Fruit fly (Drosophila melanogaster) whole organism, embryonic: ENCODE data around the gene CG7377.
A peak's percentile ranks its signal among the peaks of the same experiment; 100 is the strongest.

Experiments used
- Abd-B ChIP-seq: fragments of 200-800 bp; sonication (Bioruptor generic); optimal IDR thresholded peaks from 2 replicates; lab custom pipeline; 2018; ENCODE audit warnings: missing biosample characterization, mild to moderate bottlenecking, missing genetic modification characterization, moderate library complexity
- CG10959 ChIP-seq: fragments of 200-800 bp; sonication (Bioruptor generic); IDR thresholded peaks from 2 replicates; pipeline ENCODE4 v1.3.6; 2022; ENCODE audit warnings: missing biosample characterization, missing genetic modification characterization
- CG10979 ChIP-seq: fragments of 200-800 bp; sonication (Bioruptor generic); optimal IDR thresholded peaks from 2 replicates; lab custom pipeline; 2018; ENCODE audit warnings: missing biosample characterization, mild to moderate bottlenecking, missing genetic modification characterization, moderate library complexity
- CG12155 ChIP-seq: fragments of 200-800 bp; sonication (Bioruptor generic); optimal IDR thresholded peaks from 3 replicates; lab custom pipeline; 2016; ENCODE audit warnings: missing biosample characterization, missing genetic modification characterization
- CG13123 ChIP-seq: fragments of 200-800 bp; sonication (Bioruptor generic); optimal IDR thresholded peaks from 2 replicates; lab custom pipeline; 2016; ENCODE audit warnings: missing biosample characterization, missing genetic modification characterization
- CG13894 ChIP-seq: fragments of 200-800 bp; sonication (Bioruptor generic); optimal IDR thresholded peaks from 3 replicates; lab custom pipeline; 2018; ENCODE audit warnings: missing biosample characterization, mild to moderate bottlenecking, missing genetic modification characterization, moderate library complexity
- CG14014 ChIP-seq: fragments of 200-800 bp; sonication (Bioruptor generic); IDR thresholded peaks from 2 replicates; pipeline ENCODE4 v1.3.6; 2022; ENCODE audit warnings: missing biosample characterization, missing genetic modification characterization
- CG14710 ChIP-seq: fragments of 200-800 bp; sonication (Bioruptor generic); optimal IDR thresholded peaks from 3 replicates; lab custom pipeline; 2019; ENCODE audit warnings: missing biosample characterization, mild to moderate bottlenecking, missing genetic modification characterization, moderate library complexity
- CG16779 ChIP-seq: fragments of 200-800 bp; sonication (Bioruptor generic); IDR thresholded peaks from 2 replicates; pipeline ENCODE4 v1.3.6; 2022; ENCODE audit warnings: missing biosample characterization, missing genetic modification characterization
- CG2116 ChIP-seq: fragments of 200-800 bp; sonication (Bioruptor generic); optimal IDR thresholded peaks from 3 replicates; lab custom pipeline; 2018; ENCODE audit warnings: missing biosample characterization, mild to moderate bottlenecking, missing genetic modification characterization
- CG2712 ChIP-seq: fragments of 200-800 bp; optimal IDR thresholded peaks from 3 replicates; lab custom pipeline; 2019; ENCODE audit warnings: missing biosample characterization, mild to moderate bottlenecking, missing genetic modification characterization, moderate library complexity
- CG4360 ChIP-seq: fragments of 200-800 bp; sonication (Bioruptor generic); IDR thresholded peaks from 2 replicates; pipeline ENCODE4 v1.3.6; 2022; ENCODE audit warnings: missing biosample characterization, missing genetic modification characterization
- CG4617 ChIP-seq: fragments of 200-800 bp; sonication (Bioruptor generic); optimal IDR thresholded peaks from 3 replicates; lab custom pipeline; 2016; ENCODE audit warnings: missing biosample characterization, missing genetic modification characterization, borderline replicate concordance
- CG5953 ChIP-seq: fragments of 200-800 bp; sonication (Bioruptor generic); IDR thresholded peaks from 2 replicates; pipeline ENCODE4 v1.3.6; 2022; ENCODE audit warnings: missing biosample characterization, missing genetic modification characterization
- CG6654 ChIP-seq: fragments of 200-800 bp; sonication (Bioruptor generic); optimal IDR thresholded peaks from 2 replicates; lab custom pipeline; 2017; ENCODE audit warnings: missing biosample characterization, mild to moderate bottlenecking, missing genetic modification characterization
- CG6813 ChIP-seq: fragments of 200-800 bp; sonication (Bioruptor generic); optimal IDR thresholded peaks from 2 replicates; lab custom pipeline; 2017; ENCODE audit warnings: missing biosample characterization, missing genetic modification characterization, mild to moderate bottlenecking, moderate library complexity, missing genetic modification reagents
- CG9437 ChIP-seq: fragments of 200-800 bp; sonication (Bioruptor generic); optimal IDR thresholded peaks from 2 replicates; lab custom pipeline; 2018; ENCODE audit warnings: missing biosample characterization, mild to moderate bottlenecking, missing genetic modification characterization
- CG9609 ChIP-seq: fragments of 200-800 bp; sonication (Bioruptor generic); optimal IDR thresholded peaks from 3 replicates; lab custom pipeline; 2016; ENCODE audit warnings: missing biosample characterization, missing genetic modification characterization
- CG9932 ChIP-seq: fragments of 200-800 bp; sonication (Bioruptor generic); IDR thresholded peaks from 2 replicates; pipeline ENCODE4 v1.3.6; 2022; ENCODE audit warnings: missing biosample characterization, missing genetic modification characterization
- CTCF ChIP-seq: fragments of 200-800 bp; sonication (Bioruptor generic); optimal IDR thresholded peaks from 2 replicates; lab custom pipeline; 2017; ENCODE audit warnings: missing biosample characterization, mild to moderate bottlenecking, missing genetic modification characterization, moderate library complexity
- Elba2 ChIP-seq: fragments of 200-800 bp; sonication (Bioruptor generic); optimal IDR thresholded peaks from 3 replicates; lab custom pipeline; 2016; ENCODE audit warnings: missing biosample characterization, missing genetic modification characterization
- Fer3 ChIP-seq: fragments of 200-800 bp; sonication (Bioruptor generic); optimal IDR thresholded peaks from 2 replicates; lab custom pipeline; 2018; ENCODE audit warnings: missing biosample characterization, mild to moderate bottlenecking, missing genetic modification characterization, moderate library complexity
- Gug ChIP-seq: fragments of 200-800 bp; sonication (Bioruptor generic); IDR thresholded peaks from 4 replicates; pipeline ENCODE4 v1.3.6; 2022; ENCODE audit warnings: missing biosample characterization, missing genetic modification characterization
- H15 ChIP-seq: fragments of 200-800 bp; sonication (Bioruptor generic); IDR thresholded peaks from 3 replicates; pipeline ENCODE4 v1.3.6; 2022; ENCODE audit warnings: missing biosample characterization, missing genetic modification characterization
- HLHmδ ChIP-seq: fragments of 200-800 bp; sonication (Bioruptor generic); optimal IDR thresholded peaks from 2 replicates; lab custom pipeline; 2018; ENCODE audit warnings: missing biosample characterization, mild to moderate bottlenecking, missing genetic modification characterization, moderate library complexity
- Hmx ChIP-seq: fragments of 200-800 bp; sonication (Bioruptor generic); optimal IDR thresholded peaks from 2 replicates; lab custom pipeline; 2016; ENCODE audit warnings: missing biosample characterization, missing genetic modification characterization
- Jarid2 ChIP-seq: fragments of 200-800 bp; sonication (Bioruptor generic); optimal IDR thresholded peaks from 3 replicates; lab custom pipeline; 2017; ENCODE audit warnings: mild to moderate bottlenecking, missing biosample characterization, missing genetic modification reagents, missing genetic modification characterization
- Mrtf ChIP-seq: fragments of 200-800 bp; sonication (Bioruptor generic); IDR thresholded peaks from 3 replicates; pipeline ENCODE4 v1.3.6; 2022; ENCODE audit warnings: missing biosample characterization, missing genetic modification characterization
- NFAT ChIP-seq: fragments of 200-800 bp; sonication (Bioruptor generic); IDR thresholded peaks from 2 replicates; pipeline ENCODE4 v1.3.6; 2022; ENCODE audit warnings: missing biosample characterization, missing genetic modification characterization
- Nf-YB ChIP-seq: fragments of 200-800 bp; sonication (Bioruptor generic); optimal IDR thresholded peaks from 3 replicates; lab custom pipeline; 2019; ENCODE audit warnings: missing biosample characterization, mild to moderate bottlenecking, missing genetic modification characterization, moderate library complexity
- Opbp ChIP-seq: fragments of 200-800 bp; sonication (Bioruptor generic); IDR thresholded peaks from 3 replicates; pipeline ENCODE4 v1.3.6; 2022; ENCODE audit warnings: missing biosample characterization, missing genetic modification characterization; ENCODE audit not compliant: partially characterized antibody
- Rfx ChIP-seq: fragments of 200-800 bp; sonication (Bioruptor generic); IDR thresholded peaks from 2 replicates; pipeline ENCODE4 v1.3.6; 2022; ENCODE audit warnings: missing biosample characterization, missing genetic modification characterization
- Taf1 ChIP-seq: fragments of 200-800 bp; sonication (Bioruptor generic); IDR thresholded peaks from 2 replicates; pipeline ENCODE4 v1.3.6; 2022; ENCODE audit warnings: missing biosample characterization, missing genetic modification characterization
- Trl ChIP-seq, 3 experiments: fragments of >200 bp in 2 of 3; fragments of 200-800 bp in 1 of 3; sonication (Bioruptor generic) in 1 of 3; optimal IDR thresholded peaks; 2 replicates in 1 of 3; 3 replicates in 2 of 3; lab custom pipeline; 2016 to 2017; ENCODE audit warnings: missing biosample characterization in 1 of 3, missing genetic modification characterization in 1 of 3
- ac ChIP-seq: fragments of 200-800 bp; sonication (Bioruptor generic); optimal IDR thresholded peaks from 3 replicates; lab custom pipeline; 2017; ENCODE audit warnings: missing biosample characterization, mild to moderate bottlenecking, missing genetic modification characterization
- ase ChIP-seq: fragments of 200-800 bp; sonication (Bioruptor generic); IDR thresholded peaks from 3 replicates; pipeline ENCODE4 v1.3.6; 2022; ENCODE audit warnings: missing biosample characterization, missing genetic modification characterization
- bbx ChIP-seq: fragments of 200-800 bp; sonication (Bioruptor generic); IDR thresholded peaks from 2 replicates; pipeline ENCODE4 v1.3.6; 2022; ENCODE audit warnings: missing biosample characterization, missing genetic modification characterization; ENCODE audit not compliant: partially characterized antibody
- ci ChIP-seq: fragments of 200-800 bp; sonication (Bioruptor generic); IDR thresholded peaks from 3 replicates; pipeline ENCODE4 v1.3.6; 2022; ENCODE audit warnings: missing biosample characterization, missing genetic modification characterization
- crp ChIP-seq, 2 experiments: fragments of 200-800 bp; sonication (Bioruptor generic); optimal IDR thresholded peaks; 2 replicates in 1 of 2; 3 replicates in 1 of 2; lab custom pipeline; 2017; ENCODE audit warnings: missing biosample characterization in 2 of 2, missing genetic modification characterization in 2 of 2, mild to moderate bottlenecking in 1 of 2, moderate library complexity in 1 of 2
- gcm ChIP-seq: fragments of 200-800 bp; sonication (Bioruptor generic); optimal IDR thresholded peaks from 2 replicates; lab custom pipeline; 2019; ENCODE audit warnings: missing biosample characterization, mild to moderate bottlenecking, missing genetic modification characterization, moderate library complexity
- gfzf ChIP-seq: fragments of 200-800 bp; sonication (Bioruptor generic); optimal IDR thresholded peaks from 2 replicates; lab custom pipeline; 2016; ENCODE audit warnings: missing biosample characterization, mild to moderate bottlenecking, missing genetic modification characterization, moderate library complexity
- hbn ChIP-seq: fragments of 200-800 bp; sonication (Bioruptor generic); IDR thresholded peaks from 2 replicates; pipeline ENCODE4 v1.3.6; 2022; ENCODE audit warnings: missing biosample characterization, missing genetic modification characterization; ENCODE audit not compliant: partially characterized antibody
- luna ChIP-seq: fragments of 200-800 bp; sonication (Bioruptor generic); optimal IDR thresholded peaks from 2 replicates; lab custom pipeline; 2016; ENCODE audit warnings: missing biosample characterization, missing genetic modification characterization
- pum ChIP-seq: fragments of 200-800 bp; sonication (Bioruptor generic); optimal IDR thresholded peaks from 2 replicates; lab custom pipeline; 2016; ENCODE audit warnings: missing biosample characterization, missing genetic modification characterization
- sd ChIP-seq: fragments of 200-800 bp; sonication (Bioruptor generic); optimal IDR thresholded peaks from 3 replicates; lab custom pipeline; 2018; ENCODE audit warnings: missing biosample characterization, mild to moderate bottlenecking, missing genetic modification characterization, moderate library complexity
- sens-2 ChIP-seq: fragments of 200-800 bp; sonication (Bioruptor generic); IDR thresholded peaks from 2 replicates; pipeline ENCODE4 v1.3.6; 2022; ENCODE audit warnings: missing biosample characterization, missing genetic modification characterization
- so ChIP-seq: fragments of 200-800 bp; sonication (Bioruptor generic); IDR thresholded peaks from 3 replicates; pipeline ENCODE4 v1.3.6; 2022; ENCODE audit warnings: missing biosample characterization, missing genetic modification characterization
- unpg ChIP-seq: fragments of 200-800 bp; sonication (Bioruptor generic); optimal IDR thresholded peaks from 3 replicates; lab custom pipeline; 2018; ENCODE audit warnings: missing biosample characterization, mild to moderate bottlenecking, missing genetic modification characterization, moderate library complexity

CG7377 gene

dm6 chr3L:11578211-11578673 is 11.3 kb upstream of the CG7377 start, which contains the start of gene CG33270:
Gene CG33270 (minus strand): TSS chr3L:11578623.
- TF ChIP-seq CG10979 (tag; lab: Kevin White, UChicago): no peak
- no peak for TF ChIP-seq CG2712
- peak; percentile 67 for TF ChIP-seq CG4360 (GFP tag; lab: Robert Waterston, UW)
- TF ChIP-seq Hmx: no peak
- no peak for TF ChIP-seq CG6813 (GFP tag; lab: Kevin White, UChicago)
- TF ChIP-seq NFAT: no peak
- TF ChIP-seq Mrtf (GFP tag; lab: Robert Waterston, UW): peak; percentile 54; the same call in 1 of the 3 replicates
- TF ChIP-seq Taf1 (GFP tag; lab: Robert Waterston, UW): no peak
- no peak for TF ChIP-seq CG16779 (GFP tag; lab: Robert Waterston, UW)

dm6 chr3L:11578847-11579246 is 10.6 kb upstream of the CG7377 start:
- TF ChIP-seq CTCF (peak; percentile 74), CG13894 (tag; lab: Kevin White, UChicago) (no peak)

- peak; percentile 44 for TF ChIP-seq luna (GFP tag; lab: Kevin White, UChicago)
- TF ChIP-seq sd: peak; percentile 64
- TF ChIP-seq Jarid2 (GFP tag; lab: Kevin White, UChicago): peak; percentile 2
- TF ChIP-seq Abd-B (GFP tag; lab: Kevin White, UChicago): no peak
- TF ChIP-seq bbx (GFP tag; lab: Robert Waterston, UW): no peak
- TF ChIP-seq crp (GFP tag; optimal IDR thresholded peaks at IDR 0.05; lab: Kevin White, UChicago): no peak
- no peak for TF ChIP-seq CG9437 (GFP tag; lab: Kevin White, UChicago)
- TF ChIP-seq CG12155 (GFP tag; lab: Kevin White, UChicago): no peak
- peak; percentile 77; the same call in 1 of the 2 replicates for TF ChIP-seq Rfx
- TF ChIP-seq CG4617 (GFP tag; lab: Kevin White, UChicago): no peak
- no peak for TF ChIP-seq ac (GFP tag; lab: Kevin White, UChicago)
- TF ChIP-seq pum: no peak
- TF ChIP-seq H15 (GFP tag; lab: Robert Waterston, UW): no peak
- peak; percentile 60 for TF ChIP-seq Fer3 (tag; lab: Kevin White, UChicago)
- no peak for TF ChIP-seq HLHmδ (GFP tag; lab: Kevin White, UChicago)
- no peak for TF ChIP-seq CG2116 (GFP tag; lab: Kevin White, UChicago)
- TF ChIP-seq CG10959 (GFP tag; lab: Robert Waterston, UW): no peak
- no peak for TF ChIP-seq CG5953 (GFP tag; lab: Robert Waterston, UW)
- TF ChIP-seq ase (GFP tag; lab: Robert Waterston, UW): no peak
- peak; percentile 63; the same call in 1 of the 2 replicates for TF ChIP-seq CG14014 (GFP tag; lab: Robert Waterston, UW)
- no peak for TF ChIP-seq CG14710 (tag; lab: Kevin White, UChicago)
- TF ChIP-seq sens-2 (GFP tag; lab: Robert Waterston, UW): no peak
- TF ChIP-seq CG13123: no peak
- peak; percentile 57 for TF ChIP-seq unpg (GFP tag; lab: Kevin White, UChicago)
- TF ChIP-seq CG9609: no peak
- TF ChIP-seq Gug (GFP tag; lab: Robert Waterston, UW): no peak
- TF ChIP-seq hbn (GFP tag; lab: Robert Waterston, UW): no peak
- no peak for TF ChIP-seq Trl (optimal IDR thresholded peaks at IDR 0.05; lab: Kevin White, UChicago)
- TF ChIP-seq Trl (GFP tag; optimal IDR thresholded peaks at IDR 0.05; lab: Kevin White, UChicago): no peak
- no peak for TF ChIP-seq Elba2 (GFP tag; lab: Kevin White, UChicago)
- TF ChIP-seq CG6654: no peak
- TF ChIP-seq Nf-YB (GFP tag; lab: Kevin White, UChicago): no peak
- no peak for TF ChIP-seq gfzf (GFP tag; lab: Kevin White, UChicago)
- no peak for TF ChIP-seq Opbp
- TF ChIP-seq gcm (GFP tag; lab: Kevin White, UChicago): no peak
- TF ChIP-seq CG13894 (tag; lab: Kevin White, UChicago): peak; percentile 79
- TF ChIP-seq CG9932: no peak
- TF ChIP-seq ci: no peak
- TF ChIP-seq so (GFP tag; lab: Robert Waterston, UW): no peak
Observed at dm6 chr3L:11579919-11580318, 9.6 kb upstream of the CG7377 start, which contains the start of gene CG43390. Gene CG43390 (minus strand): TSS chr3L:11579950.
